Worm (Caenorhabditis elegans) whole organism, L4 larva: ENCODE measurements around the gene nas-12.
A peak's percentile ranks its signal among the peaks of the same experiment; 100 is the strongest.

Experiments
- F37D6.2 ChIP-seq: sonication (generic microtip); optimal IDR thresholded peaks from 2 replicates; lab custom pipeline; 2016; ENCODE audit warnings: mild to moderate bottlenecking, missing genetic modification characterization, missing compliant biosample characterization
- F44E2.7 ChIP-seq: fragments of 200-800 bp; sonication (Bioruptor generic); IDR thresholded peaks from 2 replicates; pipeline ENCODE4 v2.1.2; 2022; ENCODE audit warnings: missing genetic modification characterization, missing compliant biosample characterization
- R02D3.7 ChIP-seq: fragments of 150-350 bp; sonication (generic microtip); optimal IDR thresholded peaks from 3 replicates; lab custom pipeline; 2014; ENCODE audit warnings: missing biosample characterization, missing genetic modification characterization
- Y105C5A.15 ChIP-seq: fragments of 200-800 bp; sonication (Bioruptor generic); IDR thresholded peaks from 2 replicates; pipeline ENCODE4 v1.3.6; 2022; ENCODE audit warnings: missing genetic modification characterization, missing compliant biosample characterization
- Y48G9A.11 ChIP-seq: fragments of 200-800 bp; sonication (Bioruptor generic); IDR thresholded peaks from 2 replicates; pipeline ENCODE4 v1.3.6; 2022; ENCODE audit warnings: missing genetic modification reagents, missing genetic modification characterization, missing compliant biosample characterization
- Y5F2A.4 ChIP-seq: fragments of 200-800 bp; sonication (Bioruptor generic); optimal IDR thresholded peaks from 2 replicates; lab custom pipeline; 2018; ENCODE audit warnings: mild to moderate bottlenecking, missing genetic modification characterization, missing compliant biosample characterization
- ZK337.2 ChIP-seq: fragments of 200-800 bp; sonication (Bioruptor generic); IDR thresholded peaks from 2 replicates; pipeline ENCODE4 v1.3.6; 2022; ENCODE audit warnings: missing genetic modification reagents, missing genetic modification characterization, missing compliant biosample characterization
- arid-1 ChIP-seq: fragments of 200-800 bp; sonication (Bioruptor generic); conservative IDR thresholded peaks from 2 replicates; pipeline ENCODE4 v1.3.6; 2022; ENCODE audit warnings: missing genetic modification reagents, missing genetic modification characterization, missing compliant biosample characterization
- ceh-20 ChIP-seq: fragments of 200-800 bp; sonication (Bioruptor generic); IDR thresholded peaks from 2 replicates; pipeline ENCODE4 v1.3.6; 2022; ENCODE audit warnings: missing genetic modification reagents, missing genetic modification characterization, missing compliant biosample characterization
- ceh-32 ChIP-seq: sonication (generic microtip); optimal IDR thresholded peaks from 2 replicates; lab custom pipeline; 2016; ENCODE audit warnings: mild to moderate bottlenecking, missing genetic modification characterization, missing compliant biosample characterization; ENCODE audit not compliant: poor library complexity
- ctbp-1 ChIP-seq: fragments of 200-800 bp; sonication (Bioruptor generic); IDR thresholded peaks from 2 replicates; pipeline ENCODE4 v1.3.6; 2022; ENCODE audit warnings: missing genetic modification reagents, missing genetic modification characterization, missing compliant biosample characterization
- daf-12 ChIP-seq: fragments of 150-350 bp; optimal IDR thresholded peaks from 2 replicates; lab custom pipeline; 2014; ENCODE audit warnings: missing biosample characterization, missing genetic modification reagents, missing genetic modification characterization
- daf-16 ChIP-seq, 3 experiments: sonication (generic microtip); optimal IDR thresholded peaks; 2 replicates each; lab custom pipeline; 2016 to 2017; ENCODE audit warnings: missing genetic modification characterization in 3 of 3, missing genetic modification reagents in 3 of 3, mild to moderate bottlenecking in 2 of 3, missing compliant biosample characterization in 2 of 3, missing biosample characterization in 1 of 3, moderate library complexity in 1 of 3
- daf-8 ChIP-seq: fragments of 200-800 bp; sonication (Bioruptor generic); IDR thresholded peaks from 2 replicates; pipeline ENCODE4 v1.3.6; 2022; ENCODE audit warnings: missing genetic modification characterization, missing compliant biosample characterization
- egl-27 ChIP-seq: sonication (generic microtip); optimal IDR thresholded peaks from 3 replicates; lab custom pipeline; 2017; ENCODE audit warnings: missing biosample characterization, missing genetic modification reagents, missing genetic modification characterization
- fkh-10 ChIP-seq: fragments of 150-350 bp; optimal IDR thresholded peaks from 2 replicates; lab custom pipeline; 2014; ENCODE audit warnings: missing biosample characterization, missing genetic modification reagents, missing genetic modification characterization
- hmg-1.1 ChIP-seq: fragments of 200-800 bp; sonication (Bioruptor generic); IDR thresholded peaks from 2 replicates; pipeline ENCODE4 v1.3.6; 2022; ENCODE audit warnings: missing genetic modification reagents, missing genetic modification characterization, missing compliant biosample characterization
- lin-38 ChIP-seq: fragments of 200-800 bp; sonication (Bioruptor generic); IDR thresholded peaks from 2 replicates; pipeline ENCODE4 v1.3.6; 2022; ENCODE audit warnings: missing genetic modification reagents, missing genetic modification characterization, missing compliant biosample characterization
- madf-5 ChIP-seq, 2 experiments: fragments of 200-800 bp; sonication (Bioruptor generic); IDR thresholded peaks; 2 replicates each; pipeline ENCODE4 v1.3.6; 2022; ENCODE audit warnings: missing compliant biosample characterization in 2 of 2, missing genetic modification characterization in 2 of 2
- mdt-29 ChIP-seq: fragments of 200-800 bp; sonication (Bioruptor generic); IDR thresholded peaks from 2 replicates; pipeline ENCODE4 v1.3.6; 2022; ENCODE audit warnings: missing genetic modification reagents, missing genetic modification characterization, missing compliant biosample characterization
- mes-2 ChIP-seq: sonication (generic microtip); optimal IDR thresholded peaks from 2 replicates; lab custom pipeline; 2016; ENCODE audit warnings: missing genotype, mild to moderate bottlenecking, missing genetic modification characterization, missing compliant biosample characterization; ENCODE audit not compliant: poor library complexity, severe bottlenecking
- mxl-3 ChIP-seq: fragments of 200-800 bp; sonication (Bioruptor generic); optimal IDR thresholded peaks from 2 replicates; lab custom pipeline; 2018; ENCODE audit warnings: mild to moderate bottlenecking, missing genetic modification characterization, missing compliant biosample characterization
- nhr-10 ChIP-seq: fragments of 150-350 bp; optimal IDR thresholded peaks from 2 replicates; lab custom pipeline; 2014; ENCODE audit warnings: missing biosample characterization, missing genetic modification characterization
- nhr-237 ChIP-seq: sonication (generic microtip); optimal IDR thresholded peaks from 2 replicates; lab custom pipeline; 2017; ENCODE audit warnings: missing biosample characterization, missing genetic modification characterization
- nhr-28 ChIP-seq: fragments of 150-350 bp; optimal IDR thresholded peaks from 2 replicates; lab custom pipeline; 2014; ENCODE audit warnings: missing biosample characterization, missing genetic modification characterization
- nhr-41 ChIP-seq: fragments of 200-800 bp; sonication (Bioruptor generic); IDR thresholded peaks from 2 replicates; pipeline ENCODE4 v1.3.6; 2022; ENCODE audit warnings: missing genetic modification reagents, missing genetic modification characterization, missing compliant biosample characterization
- nhr-42 ChIP-seq: fragments of 200-800 bp; sonication (Bioruptor generic); IDR thresholded peaks from 2 replicates; pipeline ENCODE4 v1.3.6; 2022; ENCODE audit warnings: missing genetic modification characterization, missing compliant biosample characterization
- nhr-6 ChIP-seq: fragments of 150-350 bp; optimal IDR thresholded peaks from 2 replicates; lab custom pipeline; 2014; ENCODE audit warnings: missing biosample characterization, missing genetic modification characterization
- nhr-76 ChIP-seq: fragments of 150-350 bp; optimal IDR thresholded peaks from 2 replicates; lab custom pipeline; 2014; ENCODE audit warnings: missing biosample characterization, missing genetic modification characterization
- pha-4 ChIP-seq, 2 experiments: fragments of 150-350 bp in 1 of 2; fragments of 200-800 bp in 1 of 2; sonication (Bioruptor generic) in 1 of 2; IDR thresholded peaks in 1 of 2; optimal IDR thresholded peaks in 1 of 2; 2 replicates each; pipeline versions ENCODE4 v1.3.6 to Lab custom; 2014 to 2022; ENCODE audit warnings: missing genetic modification characterization in 2 of 2, missing genetic modification reagents in 2 of 2, missing biosample characterization in 1 of 2, missing compliant biosample characterization in 1 of 2
- snpc-1.2 ChIP-seq: fragments of 200-800 bp; sonication (Bioruptor generic); IDR thresholded peaks from 2 replicates; pipeline ENCODE4 v1.3.6; 2022; ENCODE audit warnings: missing genetic modification reagents, missing genetic modification characterization, missing compliant biosample characterization
- snpc-4 ChIP-seq: fragments of 150-350 bp; optimal IDR thresholded peaks from 2 replicates; lab custom pipeline; 2014; ENCODE audit warnings: missing biosample characterization, missing genetic modification characterization
- tag-97 ChIP-seq: fragments of 200-800 bp; sonication (Bioruptor generic); IDR thresholded peaks from 2 replicates; pipeline ENCODE4 v1.3.6; 2022; ENCODE audit warnings: missing genetic modification characterization, missing compliant biosample characterization
- unc-62 ChIP-seq, 3 experiments: fragments of 150-350 bp in 1 of 3; sonication (generic microtip); optimal IDR thresholded peaks in 2 of 3; peaks in 1 of 3; 1 replicate in 1 of 3; 2 replicates in 2 of 3; lab custom pipeline; 2014 to 2017; ENCODE audit warnings: missing biosample characterization in 3 of 3, missing genetic modification characterization in 3 of 3, missing genetic modification reagents in 3 of 3, missing genotype in 1 of 3
- vab-7 ChIP-seq: fragments of 200-800 bp; sonication (Bioruptor generic); IDR thresholded peaks from 2 replicates; pipeline ENCODE4 v1.3.6; 2022; ENCODE audit warnings: missing genetic modification reagents, missing genetic modification characterization, missing compliant biosample characterization
- zag-1 ChIP-seq: fragments of 150-350 bp; optimal IDR thresholded peaks from 2 replicates; lab custom pipeline; 2014; ENCODE audit warnings: missing biosample characterization, missing genetic modification characterization
- zip-2 ChIP-seq: fragments of 150-350 bp; optimal IDR thresholded peaks from 2 replicates; lab custom pipeline; 2014; ENCODE audit warnings: missing biosample characterization, missing genetic modification characterization

The nas-12 gene

ce11 chrIV:10180133-10180749 lies 43.6 kb upstream of the nas-12 start, which contains the start of gene gta-1 (continued):
- TF ChIP-seq egl-27 (no peak), daf-8 (GFP tag; lab: Robert Waterston, UW) (no peak), nhr-41 (GFP tag; lab: Robert Waterston, UW) (no peak), nhr-76 (tag; lab: Kevin White, UChicago) (no peak), vab-7 (GFP tag; lab: Robert Waterston, UW) (no peak), nhr-10 (tag; lab: Kevin White, UChicago) (no peak), zip-2 (peak; percentile 44), ceh-20 (GFP tag; lab: Robert Waterston, UW) (no peak), ctbp-1 (no peak), arid-1 (GFP tag; lab: Robert Waterston, UW) (no peak), fkh-10 (GFP tag; lab: Kevin White, UChicago) (peak; percentile 16), nhr-237 (tag; lab: Kevin White, UChicago) (no peak), tag-97 (no peak), F44E2.7 (GFP tag; lab: Robert Waterston, UW) (no peak)

- TF ChIP-seq nhr-237 (tag; lab: Kevin White, UChicago) (no peak), nhr-42 (GFP tag; lab: Robert Waterston, UW) (no peak), pha-4 (GFP tag; IDR thresholded peaks at IDR 0.05; lab: Robert Waterston, UW) (no peak), pha-4 (tag; optimal IDR thresholded peaks at IDR 0.05; lab: Kevin White, UChicago) (no peak), fkh-10 (GFP tag; lab: Kevin White, UChicago) (peak; percentile 44)
These were observed 35.3 kb upstream of the nas-12 start for ce11 chrIV:10188505-10188904.

ce11 chrIV:10190586-10190985 lies 33.2 kb upstream of the nas-12 start:
- TF ChIP-seq snpc-1.2 (GFP tag; lab: Robert Waterston, UW) (no peak), daf-16 (GFP tag; optimal IDR thresholded peaks at IDR 0.05; lab: Kevin White, UChicago) (no peak), daf-16 (tag; optimal IDR thresholded peaks at IDR 0.05; lab: Kevin White, UChicago) (no peak), Y105C5A.15 (GFP tag; lab: Robert Waterston, UW) (no peak), zag-1 (tag; lab: Kevin White, UChicago) (no peak), madf-5 (GFP tag; IDR thresholded peaks at IDR 0.05; lab: Robert Waterston, UW) (no peak), Y5F2A.4 (GFP tag; lab: Kevin White, UChicago) (no peak), ZK337.2 (GFP tag; lab: Robert Waterston, UW) (no peak), zip-2 (no peak), mxl-3 (no peak), mes-2 (tag; lab: Kevin White, UChicago) (no peak), ceh-32 (tag; lab: Kevin White, UChicago) (no peak), hmg-1.1 (no peak), F37D6.2 (no peak), R02D3.7 (tag; lab: Kevin White, UChicago) (no peak), nhr-28 (tag; lab: Kevin White, UChicago) (no peak), mdt-29 (GFP tag; lab: Robert Waterston, UW) (no peak)

ce11 chrIV:10191498-10191897 lies 32.3 kb upstream of the nas-12 start:
- TF ChIP-seq snpc-4 (tag; lab: Kevin White, UChicago) (no peak), nhr-42 (GFP tag; lab: Robert Waterston, UW) (no peak), arid-1 (GFP tag; lab: Robert Waterston, UW) (no peak), egl-27 (no peak), lin-38 (GFP tag; lab: Robert Waterston, UW) (no peak), Y48G9A.11 (GFP tag; lab: Robert Waterston, UW) (no peak), hmg-1.1 (no peak), unc-62 (GFP tag; optimal IDR thresholded peaks at IDR 0.05 in 1 of 2; lab: Kevin White, UChicago) (peak in 1 of 2 experiments; percentile 88), unc-62 (tag; optimal IDR thresholded peaks at IDR 0.05; lab: Kevin White, UChicago) (no peak), daf-12 (no peak), nhr-6 (no peak), snpc-1.2 (GFP tag; lab: Robert Waterston, UW) (no peak), nhr-41 (GFP tag; lab: Robert Waterston, UW) (no peak), fkh-10 (GFP tag; lab: Kevin White, UChicago) (peak; percentile 55)
